Fruit fly (Drosophila melanogaster) whole organism, embryonic: ENCODE data around the gene CG33947.

Experiments
- CG11560 ChIP-seq: fragments of 200-800 bp; sonication (Bioruptor generic); IDR thresholded peaks from 3 replicates; pipeline ENCODE4 v1.3.6; 2022; ENCODE audit warnings: missing biosample characterization, missing genetic modification characterization
- CG12659 ChIP-seq: fragments of 200-800 bp; sonication (Bioruptor generic); optimal IDR thresholded peaks from 3 replicates; lab custom pipeline; 2017; ENCODE audit warnings: mild to moderate bottlenecking, missing biosample characterization, missing genetic modification reagents, missing genetic modification characterization
- CG13296 ChIP-seq: fragments of 200-800 bp; sonication (Bioruptor generic); optimal IDR thresholded peaks from 3 replicates; lab custom pipeline; 2018; ENCODE audit warnings: missing biosample characterization, mild to moderate bottlenecking, missing genetic modification characterization
- CG14014 ChIP-seq: fragments of 200-800 bp; sonication (Bioruptor generic); IDR thresholded peaks from 2 replicates; pipeline ENCODE4 v1.3.6; 2022; ENCODE audit warnings: missing biosample characterization, missing genetic modification characterization
- CG14667 ChIP-seq: fragments of 200-800 bp; sonication (Bioruptor generic); IDR thresholded peaks from 2 replicates; pipeline ENCODE4 v1.3.6; 2022; ENCODE audit warnings: missing biosample characterization, missing genetic modification characterization
- CG17912 ChIP-seq: fragments of 200-800 bp; sonication (Bioruptor generic); optimal IDR thresholded peaks from 2 replicates; lab custom pipeline; 2018; ENCODE audit warnings: missing biosample characterization, mild to moderate bottlenecking, missing genetic modification characterization
- CG18011 ChIP-seq: fragments of 200-800 bp; sonication (Bioruptor generic); optimal IDR thresholded peaks from 2 replicates; lab custom pipeline; 2017; ENCODE audit warnings: missing biosample characterization, missing genetic modification characterization, mild to moderate bottlenecking, moderate library complexity, missing genotype
- CG2199 ChIP-seq: fragments of 200-800 bp; sonication (Bioruptor generic); IDR thresholded peaks from 3 replicates; pipeline ENCODE4 v1.3.6; 2022; ENCODE audit warnings: missing biosample characterization, missing genetic modification characterization
- CG2678 ChIP-seq: fragments of 200-800 bp; sonication (Bioruptor generic); optimal IDR thresholded peaks from 3 replicates; lab custom pipeline; 2019; ENCODE audit warnings: missing biosample characterization, mild to moderate bottlenecking, missing genetic modification characterization, moderate library complexity
- CG4328 ChIP-seq: fragments of 200-800 bp; sonication (Bioruptor generic); optimal IDR thresholded peaks from 3 replicates; lab custom pipeline; 2017; ENCODE audit warnings: missing biosample characterization, missing genetic modification reagents, missing genetic modification characterization
- CG4707 ChIP-seq: fragments of 200-800 bp; sonication (Bioruptor generic); optimal IDR thresholded peaks from 2 replicates; lab custom pipeline; 2018; ENCODE audit warnings: missing biosample characterization, mild to moderate bottlenecking, missing genetic modification characterization, moderate library complexity
- CG6254 ChIP-seq: fragments of 200-800 bp; sonication (Bioruptor generic); optimal IDR thresholded peaks from 3 replicates; lab custom pipeline; 2017; ENCODE audit warnings: mild to moderate bottlenecking, missing biosample characterization, missing genetic modification reagents, missing genetic modification characterization
- CG6689 ChIP-seq: fragments of 200-800 bp; sonication (Bioruptor generic); IDR thresholded peaks from 2 replicates; pipeline ENCODE4 v1.3.6; 2022; ENCODE audit warnings: missing biosample characterization, missing genetic modification characterization
- CG7372 ChIP-seq: fragments of 200-800 bp; sonication (Bioruptor generic); IDR thresholded peaks from 2 replicates; pipeline ENCODE4 v1.3.6; 2022; ENCODE audit warnings: missing biosample characterization, missing genetic modification characterization
- CG7987 ChIP-seq: fragments of 200-800 bp; sonication (Bioruptor generic); optimal IDR thresholded peaks from 2 replicates; lab custom pipeline; 2018; ENCODE audit warnings: missing biosample characterization, mild to moderate bottlenecking, missing genetic modification characterization, moderate library complexity
- CG8290 ChIP-seq, 3 experiments: fragments of 200-800 bp; sonication (Bioruptor generic); optimal IDR thresholded peaks; 2 replicates each; lab custom pipeline; 2016 to 2019; ENCODE audit warnings: missing biosample characterization in 3 of 3, missing genetic modification characterization in 3 of 3, mild to moderate bottlenecking in 2 of 3, moderate library complexity in 1 of 3
- CG9727 ChIP-seq: fragments of 200-800 bp; sonication (Bioruptor generic); optimal IDR thresholded peaks from 3 replicates; lab custom pipeline; 2017; ENCODE audit warnings: missing biosample characterization, mild to moderate bottlenecking, missing genetic modification characterization
- CG9876 ChIP-seq: fragments of 200-800 bp; sonication (Bioruptor generic); optimal IDR thresholded peaks from 2 replicates; lab custom pipeline; 2016; ENCODE audit warnings: missing biosample characterization, missing genetic modification characterization
- E2f2 ChIP-seq: fragments of 200-800 bp; sonication (Bioruptor generic); IDR thresholded peaks from 2 replicates; pipeline ENCODE4 v1.3.6; 2022; ENCODE audit warnings: missing biosample characterization, missing genetic modification characterization
- Hey ChIP-seq: fragments of 200-800 bp; sonication (Bioruptor generic); optimal IDR thresholded peaks from 3 replicates; lab custom pipeline; 2018; ENCODE audit warnings: missing biosample characterization, mild to moderate bottlenecking, missing genetic modification characterization
- Hr78 ChIP-seq, 2 experiments: fragments of 200-800 bp in 1 of 2; fragments of >200 bp in 1 of 2; sonication (Bioruptor generic) in 1 of 2; optimal IDR thresholded peaks; 2 replicates each; lab custom pipeline; 2017 to 2019; ENCODE audit warnings: missing biosample characterization in 2 of 2, missing genetic modification characterization in 2 of 2, mild to moderate bottlenecking in 1 of 2, moderate library complexity in 1 of 2
- Meics ChIP-seq: fragments of 200-800 bp; sonication (Bioruptor generic); optimal IDR thresholded peaks from 2 replicates; lab custom pipeline; 2017; ENCODE audit warnings: missing biosample characterization, mild to moderate bottlenecking, missing genetic modification characterization
- aop ChIP-seq: fragments of 200-800 bp; sonication (Bioruptor generic); IDR thresholded peaks from 2 replicates; pipeline ENCODE4 v1.3.6; 2022; ENCODE audit warnings: missing biosample characterization, missing genetic modification characterization
- bigmax ChIP-seq: fragments of 200-800 bp; sonication (Bioruptor generic); optimal IDR thresholded peaks from 2 replicates; lab custom pipeline; 2018; ENCODE audit warnings: missing biosample characterization, mild to moderate bottlenecking, missing genetic modification characterization
- chinmo ChIP-seq: fragments of 200-800 bp; sonication (Bioruptor generic); IDR thresholded peaks from 4 replicates; pipeline ENCODE4 v1.3.6; 2022; ENCODE audit warnings: missing biosample characterization, missing genetic modification characterization; ENCODE audit not compliant: partially characterized antibody
- dimm ChIP-seq: fragments of 200-800 bp; sonication (Bioruptor generic); IDR thresholded peaks from 2 replicates; pipeline ENCODE4 v1.3.6; 2022; ENCODE audit warnings: missing biosample characterization, missing genetic modification characterization
- dm ChIP-seq: fragments of 200-800 bp; sonication (Bioruptor generic); optimal IDR thresholded peaks from 3 replicates; lab custom pipeline; 2016; ENCODE audit warnings: missing biosample characterization, missing genetic modification characterization
- fd102C ChIP-seq: fragments of 200-800 bp; sonication (Bioruptor generic); optimal IDR thresholded peaks from 2 replicates; lab custom pipeline; 2018; ENCODE audit warnings: missing biosample characterization, mild to moderate bottlenecking, missing genetic modification characterization, moderate library complexity
- fd3F ChIP-seq: fragments of 200-800 bp; sonication (Bioruptor generic); optimal IDR thresholded peaks from 2 replicates; lab custom pipeline; 2018; ENCODE audit warnings: missing biosample characterization, mild to moderate bottlenecking, missing genetic modification characterization, moderate library complexity
- fd64A ChIP-seq: fragments of 200-800 bp; sonication (Bioruptor generic); optimal IDR thresholded peaks from 3 replicates; lab custom pipeline; 2018; ENCODE audit warnings: missing biosample characterization, mild to moderate bottlenecking, missing genetic modification characterization
- fu2 ChIP-seq: fragments of 200-800 bp; sonication (Bioruptor generic); optimal IDR thresholded peaks from 2 replicates; lab custom pipeline; 2016; ENCODE audit warnings: missing biosample characterization, missing genetic modification characterization
- grau ChIP-seq: fragments of 200-800 bp; optimal IDR thresholded peaks from 3 replicates; lab custom pipeline; 2019; ENCODE audit warnings: missing biosample characterization, mild to moderate bottlenecking, missing genetic modification characterization, moderate library complexity
- insv ChIP-seq, 2 experiments: fragments of 200-800 bp; sonication (Bioruptor generic); optimal IDR thresholded peaks; 3 replicates each; lab custom pipeline; 2016 to 2018; ENCODE audit warnings: missing biosample characterization in 2 of 2, missing genetic modification characterization in 2 of 2
- jing ChIP-seq: fragments of 200-800 bp; sonication (Bioruptor generic); optimal IDR thresholded peaks from 2 replicates; lab custom pipeline; 2018; ENCODE audit warnings: missing biosample characterization, mild to moderate bottlenecking, missing genetic modification characterization
- lab ChIP-seq: fragments of 200-800 bp; sonication (Bioruptor generic); optimal IDR thresholded peaks from 3 replicates; lab custom pipeline; 2017; ENCODE audit warnings: missing biosample characterization, missing genetic modification characterization, mild to moderate bottlenecking, moderate library complexity, missing genetic modification reagents
- luna ChIP-seq: fragments of 200-800 bp; sonication (Bioruptor generic); optimal IDR thresholded peaks from 2 replicates; lab custom pipeline; 2016; ENCODE audit warnings: missing biosample characterization, missing genetic modification characterization
- org-1 ChIP-seq: fragments of 200-800 bp; sonication (Bioruptor generic); optimal IDR thresholded peaks from 2 replicates; lab custom pipeline; 2017; ENCODE audit warnings: missing biosample characterization, missing genetic modification characterization
- ranshi ChIP-seq: fragments of 200-800 bp; sonication (Bioruptor generic); IDR thresholded peaks from 2 replicates; pipeline ENCODE4 v1.3.6; 2022; ENCODE audit warnings: missing biosample characterization, missing genetic modification characterization
- row ChIP-seq: fragments of 200-800 bp; sonication (Bioruptor generic); IDR thresholded peaks from 3 replicates; pipeline ENCODE4 v1.3.6; 2022; ENCODE audit warnings: missing biosample characterization, missing genetic modification characterization
- sd ChIP-seq: fragments of 200-800 bp; sonication (Bioruptor generic); optimal IDR thresholded peaks from 3 replicates; lab custom pipeline; 2018; ENCODE audit warnings: missing biosample characterization, mild to moderate bottlenecking, missing genetic modification characterization, moderate library complexity
- sens-2 ChIP-seq: fragments of 200-800 bp; sonication (Bioruptor generic); IDR thresholded peaks from 2 replicates; pipeline ENCODE4 v1.3.6; 2022; ENCODE audit warnings: missing biosample characterization, missing genetic modification characterization
- shn ChIP-seq: fragments of 200-800 bp; sonication (Bioruptor generic); optimal IDR thresholded peaks from 3 replicates; lab custom pipeline; 2016; ENCODE audit warnings: missing biosample characterization, missing genetic modification characterization
- sima ChIP-seq: fragments of 200-800 bp; sonication (Bioruptor generic); optimal IDR thresholded peaks from 2 replicates; lab custom pipeline; 2016; ENCODE audit warnings: missing biosample characterization, missing genetic modification characterization
- sug ChIP-seq: fragments of 200-800 bp; optimal IDR thresholded peaks from 2 replicates; lab custom pipeline; 2019; ENCODE audit warnings: missing biosample characterization, mild to moderate bottlenecking, missing genetic modification characterization, moderate library complexity
- tio ChIP-seq: fragments of 200-800 bp; sonication (Bioruptor generic); optimal IDR thresholded peaks from 2 replicates; lab custom pipeline; 2017; ENCODE audit warnings: missing biosample characterization, missing genetic modification characterization, inconsistent platforms
- vnd ChIP-seq: fragments of 200-800 bp; sonication (Bioruptor generic); IDR thresholded peaks from 3 replicates; pipeline ENCODE4 v1.3.6; 2022; ENCODE audit warnings: missing biosample characterization, missing genetic modification characterization; ENCODE audit not compliant: partially characterized antibody
- wek ChIP-seq: fragments of 200-800 bp; sonication (Bioruptor generic); optimal IDR thresholded peaks from 3 replicates; lab custom pipeline; 2018; ENCODE audit warnings: missing biosample characterization, mild to moderate bottlenecking, missing genetic modification characterization, moderate library complexity
- zen ChIP-seq: fragments of 200-800 bp; sonication (Bioruptor generic); optimal IDR thresholded peaks from 3 replicates; lab custom pipeline; 2018; ENCODE audit warnings: missing biosample characterization, mild to moderate bottlenecking, missing genetic modification characterization, moderate library complexity

CG33947 gene

dm6 chr3L:11084557-11085231, 11.6 kb upstream of the CG33947 start (continued):
- TF ChIP-seq org-1, result peak; percentile 93
- TF ChIP-seq E2f2 (GFP tag; lab: Robert Waterston, UW), result peak; percentile 80
- peak; percentile 90 for TF ChIP-seq dimm (GFP tag; lab: Robert Waterston, UW)
- peak; percentile 94 for TF ChIP-seq lab (GFP tag; lab: Kevin White, UChicago)
- peak; percentile 91 for TF ChIP-seq sima (GFP tag; lab: Kevin White, UChicago)
- peak; percentile 88 for TF ChIP-seq fd102C (GFP tag; lab: Kevin White, UChicago)
- TF ChIP-seq luna (GFP tag; lab: Kevin White, UChicago), result peak; percentile 37
- peak; percentile 92 for TF ChIP-seq shn (GFP tag; lab: Kevin White, UChicago)
- peak; percentile 95 for TF ChIP-seq tio
- peak; percentile 94 for TF ChIP-seq zen
- TF ChIP-seq jing, result peak; percentile 93
- TF ChIP-seq CG7372 (GFP tag; lab: Robert Waterston, UW), result peak; percentile 91
- TF ChIP-seq sug (tag; lab: Kevin White, UChicago), result peak; percentile 75
- TF ChIP-seq row (GFP tag; lab: Robert Waterston, UW), result peak; percentile 97
- peak in 1 of 2 experiments; percentile 70 for TF ChIP-seq insv (GFP tag; optimal IDR thresholded peaks at IDR 0.05; lab: Kevin White, UChicago)
- peak; percentile 92 for TF ChIP-seq CG14667
- peak; percentile 97 for TF ChIP-seq sens-2
- peak; percentile 78 for TF ChIP-seq CG17912 (GFP tag; lab: Kevin White, UChicago)
- TF ChIP-seq fd64A (GFP tag; lab: Kevin White, UChicago), result peak; percentile 88
- TF ChIP-seq, all 482 proteins: peak for 425

- TF ChIP-seq CG6689 (peak; percentile 54; the same call in 1 of the 2 replicates), CG13296 (GFP tag; lab: Kevin White, UChicago) (peak; percentile 9), fd64A (GFP tag; lab: Kevin White, UChicago) (peak; percentile 42), CG8290 (GFP tag; optimal IDR thresholded peaks at IDR 0.05; lab: Kevin White, UChicago) (no peak), CG8290 (tag; optimal IDR thresholded peaks at IDR 0.05; lab: Kevin White, UChicago) (peak in 1 of 2 experiments; percentile 53), fu2 (GFP tag; lab: Kevin White, UChicago) (no peak), CG12659 (GFP tag; lab: Kevin White, UChicago) (no peak), CG7987 (GFP tag; lab: Kevin White, UChicago) (peak; percentile 35), CG9727 (GFP tag; lab: Kevin White, UChicago) (no peak), CG2199 (GFP tag; lab: Robert Waterston, UW) (0 out of 3 replicates have a peak, but pooled peaks have one; percentile 23), vnd (GFP tag; lab: Robert Waterston, UW) (no peak), sd (tag; lab: Kevin White, UChicago) (peak; percentile 75), CG9876 (GFP tag; lab: Kevin White, UChicago) (no peak), Meics (GFP tag; lab: Kevin White, UChicago) (no peak), dm (GFP tag; lab: Kevin White, UChicago) (peak; percentile 29), CG2678 (tag; lab: Kevin White, UChicago) (peak; percentile 4), CG6254 (GFP tag; lab: Kevin White, UChicago) (no peak), CG11560 (tag; lab: Robert Waterston, UW) (no peak), Hr78 (GFP tag; optimal IDR thresholded peaks at IDR 0.05; lab: Kevin White, UChicago) (no peak), lab (GFP tag; lab: Kevin White, UChicago) (peak; percentile 28), chinmo (GFP tag; lab: Robert Waterston, UW) (0 out of 4 replicates have a peak, but pooled peaks have one; percentile 46), CG18011 (GFP tag; lab: Kevin White, UChicago) (no peak), CG4707 (GFP tag; lab: Kevin White, UChicago) (no peak), grau (tag; lab: Kevin White, UChicago) (peak; percentile 0), ranshi (GFP tag; lab: Robert Waterston, UW) (no peak), CG4328 (GFP tag; lab: Kevin White, UChicago) (no peak), CG14014 (no peak), aop (GFP tag; lab: Robert Waterston, UW) (no peak), bigmax (peak; percentile 63), wek (GFP tag; lab: Kevin White, UChicago) (peak; percentile 28), fd3F (GFP tag; lab: Kevin White, UChicago) (peak; percentile 4), Hey (tag; lab: Kevin White, UChicago) (peak; percentile 99)
Measured at dm6 chr3L:11085810-11086209, 10.5 kb upstream of the CG33947 start.
